Worm (Caenorhabditis elegans): ENCODE data around the gene F32E10.8.

DNA sequence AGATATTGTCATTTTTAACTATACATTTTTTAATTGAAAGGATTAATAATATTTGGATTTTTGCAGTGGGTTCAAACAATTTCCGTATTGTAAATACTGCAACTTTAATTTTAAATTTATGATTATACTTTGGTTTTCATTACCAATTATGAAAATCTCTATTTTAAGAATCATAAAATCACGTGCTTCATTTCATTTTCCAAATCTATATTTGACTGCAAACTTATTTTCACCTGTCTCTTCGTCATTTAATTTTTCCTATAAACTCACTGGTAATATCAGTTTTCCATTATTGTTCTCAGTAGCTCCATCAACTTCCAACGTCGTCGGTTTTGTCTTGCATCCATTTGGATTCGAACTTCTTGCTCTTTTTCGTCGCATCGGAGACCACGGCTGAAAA is 35.0 kb upstream of the F32E10.8 start, which contains the start of gene R05G6.1:
- TF ChIP-seq lin-13 (GFP tag; optimal IDR thresholded peaks at IDR 0.05) (no peak), ceh-82 (tag; optimal IDR thresholded peaks at IDR 0.05) (no peak), nhr-25 (tag; optimal IDR thresholded peaks at IDR 0.05) (no peak), sma-9 (GFP tag; optimal IDR thresholded peaks at IDR 0.05) (no peak), sma-9 (tag; optimal IDR thresholded peaks at IDR 0.05) (no peak), zag-1 (tag; optimal IDR thresholded peaks at IDR 0.05) (no peak), nhr-21 (tag; optimal IDR thresholded peaks at IDR 0.05) (no peak), lin-39 (tag; optimal IDR thresholded peaks at IDR 0.05) (no peak), egl-27 (tag; optimal IDR thresholded peaks at IDR 0.05) (no peak), unc-62 (GFP tag; optimal IDR thresholded peaks at IDR 0.05) (no peak), aly-2 (tag; optimal IDR thresholded peaks at IDR 0.05) (no peak), Y55F3AM.14 (GFP tag; optimal IDR thresholded peaks at IDR 0.05) (no peak), alr-1 (tag; optimal IDR thresholded peaks at IDR 0.05) (no peak), ama-1 (optimal IDR thresholded peaks at IDR 0.05) (no peak)

Measured in whole organism, L2 larva.